Worm (Caenorhabditis elegans) whole organism, early embryonic: ENCODE measurements around the gene R10E8.5.

Source experiments
- B0310.2 ChIP-seq: sonication (generic microtip); optimal IDR thresholded peaks from 2 replicates; lab custom pipeline; 2016; ENCODE audit warnings: mild to moderate bottlenecking, missing genetic modification characterization, missing compliant biosample characterization
- ama-1 ChIP-seq: fragments of 150-350 bp; optimal IDR thresholded peaks from 2 replicates; lab custom pipeline; 2014
- ceh-13 ChIP-seq: fragments of 200-800 bp; sonication (Bioruptor generic); optimal IDR thresholded peaks from 2 replicates; lab custom pipeline; 2018; ENCODE audit warnings: mild to moderate bottlenecking, missing genetic modification characterization, missing compliant biosample characterization
- flt-1 ChIP-seq: fragments of 200-800 bp; sonication (Bioruptor generic); IDR thresholded peaks from 2 replicates; pipeline ENCODE4 v1.3.6; 2022; ENCODE audit warnings: missing genetic modification characterization, missing compliant biosample characterization
- hnd-1 ChIP-seq: sonication (generic microtip); optimal IDR thresholded peaks from 2 replicates; lab custom pipeline; 2016; ENCODE audit warnings: missing genetic modification characterization, missing compliant biosample characterization
- pes-1 ChIP-seq: fragments of 200-800 bp; sonication (Bioruptor generic); IDR thresholded peaks from 2 replicates; pipeline ENCODE4 v1.3.6; 2022; ENCODE audit warnings: missing genetic modification reagents, missing genetic modification characterization, missing compliant biosample characterization
- scrt-1 ChIP-seq: fragments of 200-800 bp; sonication (Bioruptor generic); IDR thresholded peaks from 2 replicates; pipeline ENCODE4 v1.3.6; 2022; ENCODE audit warnings: missing genetic modification characterization, missing compliant biosample characterization
- sea-1 ChIP-seq: fragments of 200-800 bp; sonication (Bioruptor generic); conservative IDR thresholded peaks from 2 replicates; pipeline ENCODE4 v1.3.6; 2022; ENCODE audit warnings: missing genetic modification characterization, missing compliant biosample characterization
- tbx-37 ChIP-seq: fragments of 200-800 bp; sonication (Bioruptor generic); conservative IDR thresholded peaks from 2 replicates; pipeline ENCODE4 v1.3.6; 2022; ENCODE audit warnings: missing genetic modification reagents, missing genetic modification characterization, missing compliant biosample characterization

ce11 chrV:18268744-18269143 is 14.2 kb downstream of the R10E8.5 start, which contains the start of gene fbxa-213:
- TF ChIP-seq flt-1 (GFP tag; lab: Robert Waterston, UW) (no peak), ama-1 (lab: Kevin White, UChicago) (no peak), tbx-37 (GFP tag; lab: Robert Waterston, UW) (no peak), pes-1 (GFP tag; lab: Robert Waterston, UW) (no peak), scrt-1 (GFP tag; lab: Robert Waterston, UW) (no peak), sea-1 (GFP tag; lab: Robert Waterston, UW) (no peak), ceh-13 (GFP tag; lab: Kevin White, UChicago) (no peak), hnd-1 (no peak), B0310.2 (tag; lab: Kevin White, UChicago) (no peak)
